Fruit fly (Drosophila melanogaster) whole organism, prepupa: ENCODE results near the gene CG12986.

Source experiments
- Blimp-1 ChIP-seq: fragments of 200-800 bp; sonication (Bioruptor generic); optimal IDR thresholded peaks from 3 replicates; lab custom pipeline; 2017; ENCODE audit warnings: missing biosample characterization, missing genetic modification characterization, mild to moderate bottlenecking, moderate library complexity, missing genetic modification reagents
- CG10669 ChIP-seq: fragments of 200-800 bp; sonication (Bioruptor generic); optimal IDR thresholded peaks from 3 replicates; lab custom pipeline; 2018; ENCODE audit warnings: missing biosample characterization, mild to moderate bottlenecking, missing genetic modification characterization, moderate library complexity
- CG11294 ChIP-seq: fragments of 200-800 bp; sonication (Bioruptor generic); IDR thresholded peaks from 2 replicates; pipeline ENCODE4 v1.3.6; 2022; ENCODE audit warnings: missing biosample characterization, missing genetic modification characterization
- CG11762 ChIP-seq: fragments of 200-800 bp; sonication (Bioruptor generic); optimal IDR thresholded peaks from 3 replicates; lab custom pipeline; 2016; ENCODE audit warnings: missing biosample characterization, missing genetic modification characterization; ENCODE audit not compliant: insufficient read depth
- CG11902 ChIP-seq: fragments of 200-800 bp; sonication (Bioruptor generic); optimal IDR thresholded peaks from 3 replicates; lab custom pipeline; 2016; ENCODE audit warnings: missing biosample characterization, missing genetic modification characterization
- CG15336 ChIP-seq: fragments of 200-800 bp; sonication (Bioruptor generic); IDR thresholded peaks from 2 replicates; pipeline ENCODE4 v1.3.6; 2022; ENCODE audit warnings: missing biosample characterization, missing genetic modification characterization
- CG1621 ChIP-seq: fragments of 200-800 bp; sonication (Bioruptor generic); optimal IDR thresholded peaks from 3 replicates; lab custom pipeline; 2018; ENCODE audit warnings: missing biosample characterization, mild to moderate bottlenecking, missing genetic modification characterization
- CG16779 ChIP-seq: fragments of 200-800 bp; sonication (Bioruptor generic); optimal IDR thresholded peaks from 3 replicates; lab custom pipeline; 2017; ENCODE audit warnings: missing biosample characterization, mild to moderate bottlenecking, missing genetic modification characterization
- CG3032 ChIP-seq: fragments of 200-800 bp; optimal IDR thresholded peaks from 2 replicates; lab custom pipeline; 2019; ENCODE audit warnings: missing biosample characterization, mild to moderate bottlenecking, missing genetic modification characterization, moderate library complexity
- CG32006 ChIP-seq: fragments of 200-800 bp; sonication (Bioruptor generic); optimal IDR thresholded peaks from 3 replicates; lab custom pipeline; 2017; ENCODE audit warnings: missing biosample characterization, mild to moderate bottlenecking, missing genetic modification characterization
- CG34406 ChIP-seq: fragments of 200-800 bp; sonication (Bioruptor generic); optimal IDR thresholded peaks from 3 replicates; lab custom pipeline; 2016; ENCODE audit warnings: missing biosample characterization, missing genetic modification characterization
- CG3919 ChIP-seq: fragments of 200-800 bp; sonication (Bioruptor generic); optimal IDR thresholded peaks from 3 replicates; lab custom pipeline; 2016; ENCODE audit warnings: missing biosample characterization, missing genetic modification characterization
- CG4318 ChIP-seq: fragments of 200-800 bp; sonication (Bioruptor generic); optimal IDR thresholded peaks from 3 replicates; lab custom pipeline; 2017; ENCODE audit warnings: missing biosample characterization, mild to moderate bottlenecking, missing genetic modification characterization
- CG6163 ChIP-seq: fragments of 200-800 bp; sonication (Bioruptor generic); IDR thresholded peaks from 3 replicates; pipeline ENCODE4 v1.3.6; 2022; ENCODE audit warnings: missing biosample characterization, missing genetic modification characterization
- CG6792 ChIP-seq: fragments of 200-800 bp; sonication (Bioruptor generic); optimal IDR thresholded peaks from 3 replicates; lab custom pipeline; 2016; ENCODE audit warnings: missing biosample characterization, missing genetic modification characterization
- CG6808 ChIP-seq: fragments of 200-800 bp; sonication (Bioruptor generic); optimal IDR thresholded peaks from 3 replicates; lab custom pipeline; 2017; ENCODE audit warnings: missing biosample characterization, missing genetic modification characterization, mild to moderate bottlenecking, moderate library complexity, missing genetic modification reagents
- CG8319 ChIP-seq: fragments of 200-800 bp; sonication (Bioruptor generic); optimal IDR thresholded peaks from 3 replicates; lab custom pipeline; 2016; ENCODE audit warnings: missing biosample characterization, missing genetic modification characterization
- CG8632 ChIP-seq: fragments of 200-800 bp; sonication (Bioruptor generic); optimal IDR thresholded peaks from 3 replicates; lab custom pipeline; 2016; ENCODE audit warnings: missing biosample characterization, missing genetic modification characterization
- CG9139 ChIP-seq: fragments of 200-800 bp; sonication (Bioruptor generic); optimal IDR thresholded peaks from 3 replicates; lab custom pipeline; 2017; ENCODE audit warnings: missing biosample characterization, mild to moderate bottlenecking, missing genetic modification characterization
- Eip75B ChIP-seq: fragments of 200-800 bp; sonication (Bioruptor generic); optimal IDR thresholded peaks from 3 replicates; lab custom pipeline; 2016; ENCODE audit warnings: missing biosample characterization, missing genetic modification characterization
- Eip78C ChIP-seq: fragments of 200-800 bp; sonication (Bioruptor generic); peaks from one replicate; lab custom pipeline; 2016; ENCODE audit warnings: missing biosample characterization, missing genetic modification characterization
- Ets96B ChIP-seq: fragments of 200-800 bp; optimal IDR thresholded peaks from 2 replicates; lab custom pipeline; 2019; ENCODE audit warnings: missing biosample characterization, mild to moderate bottlenecking, missing genetic modification characterization, moderate library complexity
- Gug ChIP-seq: fragments of 200-800 bp; sonication (Bioruptor generic); IDR thresholded peaks from 2 replicates; pipeline ENCODE4 v1.3.6; 2022; ENCODE audit warnings: missing biosample characterization, missing genetic modification characterization
- Hr38 ChIP-seq: sonication (Bioruptor generic); optimal IDR thresholded peaks from 2 replicates; lab custom pipeline; 2016; ENCODE audit warnings: missing biosample characterization, missing genetic modification characterization
- Hr39 ChIP-seq: fragments of 200-800 bp; sonication (Bioruptor generic); optimal IDR thresholded peaks from 2 replicates; lab custom pipeline; 2016; ENCODE audit warnings: missing biosample characterization, missing genetic modification characterization
- Lpt ChIP-seq: fragments of 200-800 bp; sonication (Bioruptor generic); optimal IDR thresholded peaks from 3 replicates; lab custom pipeline; 2016; ENCODE audit warnings: missing biosample characterization, missing genetic modification characterization
- Met ChIP-seq: fragments of 200-800 bp; sonication (Bioruptor generic); optimal IDR thresholded peaks from 3 replicates; lab custom pipeline; 2016; ENCODE audit warnings: missing biosample characterization, missing genetic modification characterization
- Smox ChIP-seq: fragments of 200-800 bp; sonication (Bioruptor generic); optimal IDR thresholded peaks from 3 replicates; lab custom pipeline; 2016; ENCODE audit warnings: missing biosample characterization, missing genetic modification characterization
- Sox102F ChIP-seq: fragments of 200-800 bp; sonication (Bioruptor generic); optimal IDR thresholded peaks from 2 replicates; lab custom pipeline; 2016; ENCODE audit warnings: missing biosample characterization, mild to moderate bottlenecking, missing genetic modification characterization
- Sox14 ChIP-seq: fragments of 200-800 bp; sonication (Bioruptor generic); optimal IDR thresholded peaks from 3 replicates; lab custom pipeline; 2016; ENCODE audit warnings: missing biosample characterization, missing genetic modification characterization
- Sox15 ChIP-seq: fragments of 200-800 bp; sonication (Bioruptor generic); optimal IDR thresholded peaks from 3 replicates; lab custom pipeline; 2016; ENCODE audit warnings: missing biosample characterization, missing genetic modification characterization
- achi ChIP-seq: fragments of 200-800 bp; sonication (Bioruptor generic); optimal IDR thresholded peaks from 3 replicates; lab custom pipeline; 2016; ENCODE audit warnings: missing biosample characterization, missing genetic modification characterization
- acj6 ChIP-seq: fragments of 200-800 bp; sonication (Bioruptor generic); optimal IDR thresholded peaks from 3 replicates; lab custom pipeline; 2016; ENCODE audit warnings: missing biosample characterization, missing genetic modification characterization
- cyc ChIP-seq: fragments of 200-800 bp; sonication (Bioruptor generic); optimal IDR thresholded peaks from 3 replicates; lab custom pipeline; 2016; ENCODE audit warnings: missing biosample characterization, missing genetic modification characterization
- dac ChIP-seq: fragments of 200-800 bp; sonication (Bioruptor generic); optimal IDR thresholded peaks from 2 replicates; lab custom pipeline; 2017; ENCODE audit warnings: missing biosample characterization, mild to moderate bottlenecking, missing genetic modification characterization
- eg ChIP-seq: fragments of 200-800 bp; sonication (Bioruptor generic); IDR thresholded peaks from 3 replicates; pipeline ENCODE4 v1.3.6; 2022; ENCODE audit warnings: missing biosample characterization, missing genetic modification characterization
- esn ChIP-seq: fragments of 200-800 bp; sonication (Bioruptor generic); optimal IDR thresholded peaks from 2 replicates; lab custom pipeline; 2016; ENCODE audit warnings: missing biosample characterization, mild to moderate bottlenecking, missing genetic modification characterization, moderate library complexity
- fd59A ChIP-seq: fragments of 200-800 bp; sonication (Bioruptor generic); optimal IDR thresholded peaks from 2 replicates; lab custom pipeline; 2017; ENCODE audit warnings: missing biosample characterization, mild to moderate bottlenecking, missing genetic modification characterization, missing genetic modification reagents
- fkh ChIP-seq: fragments of 200-800 bp; sonication (Bioruptor generic); optimal IDR thresholded peaks from 3 replicates; lab custom pipeline; 2017; ENCODE audit warnings: missing biosample characterization, mild to moderate bottlenecking, missing genetic modification characterization, moderate library complexity
- lz ChIP-seq: fragments of 200-800 bp; sonication (Bioruptor generic); optimal IDR thresholded peaks from 3 replicates; lab custom pipeline; 2016; ENCODE audit warnings: missing biosample characterization, missing genetic modification characterization
- net ChIP-seq: fragments of 200-800 bp; sonication (Bioruptor generic); optimal IDR thresholded peaks from 3 replicates; lab custom pipeline; 2016; ENCODE audit warnings: missing biosample characterization, missing genetic modification characterization
- pdm3 ChIP-seq: fragments of 200-800 bp; sonication (Bioruptor generic); optimal IDR thresholded peaks from 3 replicates; lab custom pipeline; 2016; ENCODE audit warnings: missing biosample characterization, missing genetic modification characterization
- salr ChIP-seq, 2 experiments: fragments of 200-800 bp; sonication (Bioruptor generic); optimal IDR thresholded peaks; 3 replicates each; lab custom pipeline; 2016 to 2018; ENCODE audit warnings: missing biosample characterization in 2 of 2, missing genetic modification characterization in 2 of 2, mild to moderate bottlenecking in 1 of 2
- spab ChIP-seq: fragments of 200-800 bp; sonication (Bioruptor generic); optimal IDR thresholded peaks from 2 replicates; lab custom pipeline; 2017; ENCODE audit warnings: missing biosample characterization, mild to moderate bottlenecking, missing genetic modification characterization, missing genetic modification reagents
- ss ChIP-seq, 2 experiments: fragments of 200-800 bp; sonication (Bioruptor generic); optimal IDR thresholded peaks; 2 replicates in 1 of 2; 3 replicates in 1 of 2; lab custom pipeline; 2017 to 2018; ENCODE audit warnings: mild to moderate bottlenecking in 2 of 2, missing biosample characterization in 2 of 2, missing genetic modification characterization in 2 of 2, moderate library complexity in 1 of 2
- topi ChIP-seq: fragments of 200-800 bp; sonication (Bioruptor generic); optimal IDR thresholded peaks from 3 replicates; lab custom pipeline; 2016; ENCODE audit warnings: missing biosample characterization, missing genetic modification characterization
- vri ChIP-seq: fragments of 200-800 bp; sonication (Bioruptor generic); optimal IDR thresholded peaks from 3 replicates; lab custom pipeline; 2016; ENCODE audit warnings: missing biosample characterization, mild to moderate bottlenecking, missing genetic modification characterization

The CG12986 gene

DNA sequence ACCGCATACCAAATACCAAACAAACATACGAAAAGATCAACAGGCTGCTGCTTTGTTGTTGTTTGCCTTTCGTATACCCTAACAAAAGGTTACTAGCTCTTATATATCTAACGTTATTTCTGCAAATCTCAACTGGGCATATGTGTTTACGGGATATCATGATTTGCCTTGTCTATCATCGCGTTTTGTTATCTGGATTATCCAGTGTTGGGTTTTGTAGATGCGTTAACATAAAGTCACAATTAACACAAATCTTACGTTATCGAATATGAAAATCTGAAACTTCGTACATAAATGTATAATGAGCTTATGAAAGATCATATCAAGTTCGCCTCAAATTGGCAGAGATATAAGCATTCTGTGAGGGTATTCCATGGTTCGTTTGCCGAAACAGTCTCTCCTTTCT lies 10.7 kb upstream of the CG12986 start (continued):
- TF ChIP-seq spab (GFP tag; lab: Kevin White, UChicago) (peak; percentile 24), vri (no peak), CG6163 (no peak), Sox15 (GFP tag; lab: Kevin White, UChicago) (no peak), Gug (GFP tag; lab: Robert Waterston, UW) (no peak), net (GFP tag; lab: Kevin White, UChicago) (no peak), CG6792 (peak; percentile 42), CG15336 (no peak), Hr38 (GFP tag; lab: Kevin White, UChicago) (no peak), CG1621 (tag; lab: Kevin White, UChicago) (peak; percentile 3), CG8632 (GFP tag; lab: Kevin White, UChicago) (peak; percentile 23), fd59A (GFP tag; lab: Kevin White, UChicago) (peak; percentile 49), Eip78C (GFP tag; lab: Kevin White, UChicago) (peak; percentile 61), CG8319 (GFP tag; lab: Kevin White, UChicago) (no peak), CG34406 (GFP tag; lab: Kevin White, UChicago) (peak; percentile 30), achi (GFP tag; lab: Kevin White, UChicago) (peak; percentile 54), acj6 (peak; percentile 51), Blimp-1 (GFP tag; lab: Kevin White, UChicago) (no peak), CG3919 (peak; percentile 43), CG11902 (GFP tag; lab: Kevin White, UChicago) (no peak), cyc (GFP tag; lab: Kevin White, UChicago) (peak; percentile 53), eg (no peak), CG32006 (peak; percentile 66), Sox14 (GFP tag; lab: Kevin White, UChicago) (peak; percentile 50), dac (GFP tag; lab: Kevin White, UChicago) (peak; percentile 24), CG11294 (GFP tag; lab: Robert Waterston, UW) (no peak), CG9139 (GFP tag; lab: Kevin White, UChicago) (no peak), CG6808 (GFP tag; lab: Kevin White, UChicago) (peak; percentile 63), CG3032 (tag; lab: Kevin White, UChicago) (peak; percentile 53), Hr39 (GFP tag; lab: Kevin White, UChicago) (peak; percentile 48), Ets96B (peak; percentile 63), ss (GFP tag; optimal IDR thresholded peaks at IDR 0.05; lab: Kevin White, UChicago) (peak in 1 of 2 experiments; percentile 42), esn (GFP tag; lab: Kevin White, UChicago) (peak; percentile 72), fkh (peak; percentile 65), salr (GFP tag; optimal IDR thresholded peaks at IDR 0.05; lab: Kevin White, UChicago) (peak in 1 of 2 experiments; percentile 12), CG11762 (no peak), Met (GFP tag; lab: Kevin White, UChicago) (peak; percentile 50), pdm3 (GFP tag; lab: Kevin White, UChicago) (peak; percentile 50), CG10669 (GFP tag; lab: Kevin White, UChicago) (peak; percentile 53)

- peak; percentile 16 for TF ChIP-seq fkh
- peak; percentile 28 for TF ChIP-seq Sox102F (GFP tag; lab: Kevin White, UChicago)
- TF ChIP-seq CG32006: peak; percentile 82
- peak; percentile 29 for TF ChIP-seq lz (GFP tag; lab: Kevin White, UChicago)
- peak; percentile 69 for TF ChIP-seq CG4318 (GFP tag; lab: Kevin White, UChicago)
- peak; percentile 44 for TF ChIP-seq CG11762
- TF ChIP-seq CG3032 (tag; lab: Kevin White, UChicago): peak; percentile 58
- peak; percentile 30 for TF ChIP-seq acj6
- TF ChIP-seq topi (GFP tag; lab: Kevin White, UChicago): peak; percentile 60
- TF ChIP-seq CG34406 (GFP tag; lab: Kevin White, UChicago): peak; percentile 43
- peak; percentile 62 for TF ChIP-seq achi (GFP tag; lab: Kevin White, UChicago)
- peak; percentile 65 for TF ChIP-seq CG6808 (GFP tag; lab: Kevin White, UChicago)
- peak; percentile 46 for TF ChIP-seq Sox14 (GFP tag; lab: Kevin White, UChicago)
- TF ChIP-seq Eip75B (GFP tag; lab: Kevin White, UChicago): peak; percentile 39
- TF ChIP-seq Smox (GFP tag; lab: Kevin White, UChicago): peak; percentile 26
- TF ChIP-seq salr (GFP tag; optimal IDR thresholded peaks at IDR 0.05; lab: Kevin White, UChicago): peak in 1 of 2 experiments; percentile 51
- peak; percentile 52 for TF ChIP-seq Met (GFP tag; lab: Kevin White, UChicago)
- peak; percentile 16 for TF ChIP-seq Lpt (GFP tag; lab: Kevin White, UChicago)
- peak; percentile 66 for TF ChIP-seq net (GFP tag; lab: Kevin White, UChicago)
- peak; percentile 50 for TF ChIP-seq CG16779 (tag; lab: Kevin White, UChicago)
- TF ChIP-seq eg: peak; percentile 61; the same call in 2 of the 3 replicates
- TF ChIP-seq Hr39 (GFP tag; lab: Kevin White, UChicago): peak; percentile 50
- TF ChIP-seq Gug (GFP tag; lab: Robert Waterston, UW): peak; percentile 43; the same call in 1 of the 2 replicates
These were observed 9.9 kb upstream of the CG12986 start for dm6 chrX:17829083-17829997.
